Fruit fly (Drosophila melanogaster): ENCODE measurements around the gene CG6765.

The CG6765 gene

DNA sequence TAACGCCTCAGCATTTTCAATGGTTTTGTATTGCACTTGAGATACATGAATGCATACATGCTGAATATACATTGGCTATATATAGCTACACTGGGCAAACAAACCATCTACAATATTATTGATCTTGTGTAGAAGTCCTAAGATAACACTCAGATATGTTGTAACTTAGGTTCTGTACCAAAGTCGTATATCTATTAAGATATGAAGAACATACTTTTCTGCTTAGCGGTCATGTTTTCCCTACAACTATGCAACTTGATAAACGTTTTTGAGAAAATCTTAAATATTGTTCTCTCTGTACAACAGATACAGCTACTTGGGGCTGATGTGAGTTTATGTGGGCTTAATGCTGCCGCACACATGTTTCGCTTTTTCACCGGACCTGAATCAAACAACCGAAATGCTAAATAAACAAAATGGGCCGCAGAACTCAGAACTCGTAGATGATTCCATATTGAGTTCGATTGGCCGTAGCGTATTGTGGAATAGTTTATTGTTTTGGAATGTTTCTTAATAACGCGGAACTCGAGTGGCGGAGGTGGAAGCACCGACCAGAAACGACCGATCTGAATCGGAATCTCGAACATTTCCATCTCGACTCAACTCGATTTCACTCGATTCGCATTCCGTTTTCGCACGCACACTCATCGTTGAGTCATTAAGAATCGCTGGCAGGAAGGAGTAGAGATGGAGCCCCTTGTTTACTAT is 36.8 kb downstream of the CG6765 start:
- TF ChIP-seq twi (tag; optimal IDR thresholded peaks at IDR 0.05) (peak; percentile 93), pzg (GFP tag; optimal IDR thresholded peaks at IDR 0.05) (no peak), pnt (GFP tag; optimal IDR thresholded peaks at IDR 0.05) (peak; percentile 41), Taf1 (GFP tag; IDR thresholded peaks at IDR 0.05) (no peak), Fer1 (GFP tag; optimal IDR thresholded peaks at IDR 0.05) (peak; percentile 29), CG14050 (GFP tag; IDR thresholded peaks at IDR 0.05) (0 out of 3 replicates have a peak, but pooled peaks have one; percentile 15), CkIIα-i1 (GFP tag; IDR thresholded peaks at IDR 0.05) (no peak), dati (GFP tag; IDR thresholded peaks at IDR 0.05) (no peak), salm (tag; optimal IDR thresholded peaks at IDR 0.05) (peak; percentile 18), CG6791 (GFP tag; IDR thresholded peaks at IDR 0.05; ENCODE audit: partially characterized antibody) (no peak), Mes4 (GFP tag; optimal IDR thresholded peaks at IDR 0.05) (peak; percentile 31), CG8924 (tag; optimal IDR thresholded peaks at IDR 0.05) (peak; percentile 75), sob (GFP tag; IDR thresholded peaks at IDR 0.05) (peak; percentile 34; the same call in 1 of the 2 replicates), CG8765 (GFP tag; IDR thresholded peaks at IDR 0.05) (no peak), vfl (GFP tag; optimal IDR thresholded peaks at IDR 0.05) (no peak), CG4707 (GFP tag; optimal IDR thresholded peaks at IDR 0.05) (peak; percentile 51), CG15696 (tag; optimal IDR thresholded peaks at IDR 0.05) (peak; percentile 62), CG7357 (GFP tag; IDR thresholded peaks at IDR 0.05) (no peak), Fer3 (tag; optimal IDR thresholded peaks at IDR 0.05) (peak; percentile 32), Aef1 (GFP tag; IDR thresholded peaks at IDR 0.05) (no peak), CG12769 (tag; optimal IDR thresholded peaks at IDR 0.05) (peak; percentile 29), maf-S (GFP tag; optimal IDR thresholded peaks at IDR 0.05) (no peak), ci (GFP tag; IDR thresholded peaks at IDR 0.05) (peak; percentile 68; the same call in 1 of the 3 replicates), E2f1 (GFP tag; IDR thresholded peaks at IDR 0.05) (peak; percentile 26; the same call in 1 of the 2 replicates), gfzf (GFP tag; optimal IDR thresholded peaks at IDR 0.05) (no peak), schlank (tag; optimal IDR thresholded peaks at IDR 0.05) (no peak), CG11504 (tag; optimal IDR thresholded peaks at IDR 0.05) (peak; percentile 58), CG17912 (GFP tag; optimal IDR thresholded peaks at IDR 0.05) (no peak), pan (optimal IDR thresholded peaks at IDR 0.05) (no peak), pan (GFP tag; optimal IDR thresholded peaks at IDR 0.05 in 1 of 2, IDR thresholded peaks at IDR 0.05 in 1 of 2) (peak in 1 of 2 experiments; percentile 38), CG15269 (tag; optimal IDR thresholded peaks at IDR 0.05) (peak; percentile 26), Bteb2 (GFP tag; optimal IDR thresholded peaks at IDR 0.05) (no peak), slbo (GFP tag; IDR thresholded peaks at IDR 0.05) (no peak), CG13624 (GFP tag; optimal IDR thresholded peaks at IDR 0.05) (peak; percentile 3), Hmr (GFP tag; optimal IDR thresholded peaks at IDR 0.05) (peak; percentile 41), fd64A (GFP tag; optimal IDR thresholded peaks at IDR 0.05) (peak; percentile 22), ewg (GFP tag; optimal IDR thresholded peaks at IDR 0.05) (peak; percentile 12), ems (GFP tag; optimal IDR thresholded peaks at IDR 0.05) (peak; percentile 15), abd-A (tag; optimal IDR thresholded peaks at IDR 0.05) (peak; percentile 20), run (tag; optimal IDR thresholded peaks at IDR 0.05) (peak; percentile 39), CG17361 (GFP tag; IDR thresholded peaks at IDR 0.05) (peak; percentile 69; the same call in 2 of the 3 replicates), sim (GFP tag; IDR thresholded peaks at IDR 0.05) (peak; percentile 37; the same call in 1 of the 2 replicates), CG1832 (GFP tag; optimal IDR thresholded peaks at IDR 0.05) (no peak), CG12299 (tag; optimal IDR thresholded peaks at IDR 0.05) (peak; percentile 49), emc (GFP tag; optimal IDR thresholded peaks at IDR 0.05) (no peak), z (GFP tag; IDR thresholded peaks at IDR 0.05) (peak; percentile 74; the same call in 2 of the 3 replicates), h (optimal IDR thresholded peaks at IDR 0.05) (no peak), Dfd (GFP tag; optimal IDR thresholded peaks at IDR 0.05) (no peak), mld (GFP tag; IDR thresholded peaks at IDR 0.05; ENCODE audit: partially characterized antibody) (no peak), Doc3 (GFP tag; IDR thresholded peaks at IDR 0.05; ENCODE audit: partially characterized antibody) (no peak)

Data from whole organism, embryonic.